Worm (Caenorhabditis elegans): Measurements from ENCODE around the gene lin-14.

ce11 chrX:11465215-11465614 lies at the start of gene lin-14:
- TF ChIP-seq dao-5 (tag; optimal IDR thresholded peaks at IDR 0.05), result peak; percentile 54
- peak; percentile 44 for TF ChIP-seq him-1 (tag; optimal IDR thresholded peaks at IDR 0.05)
- no peak for TF ChIP-seq W03F9.2 (tag; optimal IDR thresholded peaks at IDR 0.05)
